Worm (Caenorhabditis elegans) whole organism, dauer: Measurements from ENCODE around the gene C01G5.3.

ENCODE experiments used
- unc-62 ChIP-seq: sonication (generic microtip); optimal IDR thresholded peaks from 2 replicates; lab custom pipeline; 2017; ENCODE audit warnings: missing biosample characterization, missing genetic modification reagents, missing genetic modification characterization

C01G5.3 gene

DNA sequence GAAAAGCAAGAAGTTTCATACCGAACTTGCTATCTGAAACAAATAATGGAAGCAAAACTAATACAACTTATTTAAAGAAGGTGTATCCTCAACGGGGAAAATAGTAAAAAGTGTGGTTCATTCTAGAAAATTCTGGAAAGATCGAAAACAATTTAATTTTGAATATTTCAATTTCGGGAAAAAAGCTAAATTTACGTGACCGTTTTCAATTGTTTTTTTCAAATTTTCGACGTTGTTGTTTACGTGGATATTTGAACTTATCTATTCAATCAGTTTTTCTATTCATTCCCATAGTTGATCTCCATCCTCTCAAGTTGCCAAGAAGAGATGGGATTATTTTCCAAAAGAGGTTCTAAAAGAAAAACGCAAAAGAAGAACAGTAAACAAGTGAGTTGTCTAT, at the start of gene C01G5.3:
C01G5.3 (plus strand) TSS at position 301 of the 400 bp plus-strand sequence.
- TF ChIP-seq unc-62 (GFP tag; lab: Kevin White, UChicago), result no peak

DNA sequence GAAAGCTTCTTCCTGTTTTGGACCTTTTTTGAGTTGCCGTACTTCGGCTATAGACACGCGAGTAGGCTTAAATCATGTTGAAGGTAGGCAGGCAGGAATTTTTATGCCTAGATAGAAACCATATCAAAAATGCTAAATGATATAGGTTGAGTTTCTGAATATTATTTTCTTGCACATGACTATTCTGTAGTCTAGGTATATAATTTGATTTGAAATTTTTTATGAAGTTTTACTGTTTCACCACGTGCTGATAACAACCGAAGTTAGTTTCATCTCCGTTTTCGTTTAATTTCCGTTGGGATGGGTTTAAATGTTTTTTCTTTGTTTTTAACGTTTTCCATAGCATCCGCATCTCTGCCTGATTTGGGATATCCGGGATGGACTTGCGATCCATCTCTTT, 49.0 kb upstream of the C01G5.3 start, which contains the start of gene Y73B6BL.37:
Y73B6BL.37 (plus strand) TSS at position 301 of the 400 bp plus-strand sequence.
- TF ChIP-seq unc-62 (GFP tag; lab: Kevin White, UChicago), result no peak

DNA sequence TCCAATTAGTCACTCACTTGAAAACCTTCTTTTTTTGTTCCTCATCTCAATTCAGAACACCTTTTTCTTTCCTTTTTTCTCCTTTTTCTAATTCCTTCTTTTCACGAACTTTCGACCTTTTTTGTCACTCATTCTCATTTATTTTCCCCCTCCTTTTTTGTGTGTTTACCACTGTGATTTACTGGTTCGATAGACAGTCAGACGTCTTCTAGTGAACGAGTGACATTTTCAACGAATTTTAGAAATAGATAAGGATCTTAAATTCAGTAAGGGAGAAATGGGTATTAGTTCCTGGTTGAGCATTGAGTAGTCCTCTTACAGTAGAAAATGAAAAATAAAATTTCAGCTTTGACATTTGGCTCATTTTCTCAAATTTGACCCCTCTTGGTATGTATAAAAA, 44.1 kb upstream of the C01G5.3 start:
- no peak for TF ChIP-seq unc-62 (GFP tag; lab: Kevin White, UChicago)

DNA sequence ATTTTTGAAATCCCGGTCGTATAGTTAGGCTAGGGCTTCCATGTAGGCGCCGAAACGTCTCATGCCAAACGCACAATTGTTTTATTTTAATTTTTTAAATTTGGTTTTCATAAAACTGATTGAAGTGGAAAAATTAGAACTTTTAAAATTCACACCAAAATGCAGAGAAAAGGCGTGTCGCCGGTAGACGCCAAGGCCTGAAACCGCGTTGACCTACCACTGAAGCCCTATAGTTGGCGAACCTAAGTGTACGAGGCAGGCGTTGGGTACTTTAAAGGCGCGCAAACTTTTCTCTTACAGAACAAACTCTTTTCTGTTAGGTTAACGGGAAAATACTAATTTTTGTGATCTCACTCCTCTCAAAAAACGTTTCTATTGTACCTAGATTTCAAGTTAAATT, 42.7 kb upstream of the C01G5.3 start, which contains the start of gene Y73B6BL.44:
Y73B6BL.44 (plus strand) TSS at position 301 of the 400 bp plus-strand sequence.
- TF ChIP-seq unc-62 (GFP tag; lab: Kevin White, UChicago), result no peak

DNA sequence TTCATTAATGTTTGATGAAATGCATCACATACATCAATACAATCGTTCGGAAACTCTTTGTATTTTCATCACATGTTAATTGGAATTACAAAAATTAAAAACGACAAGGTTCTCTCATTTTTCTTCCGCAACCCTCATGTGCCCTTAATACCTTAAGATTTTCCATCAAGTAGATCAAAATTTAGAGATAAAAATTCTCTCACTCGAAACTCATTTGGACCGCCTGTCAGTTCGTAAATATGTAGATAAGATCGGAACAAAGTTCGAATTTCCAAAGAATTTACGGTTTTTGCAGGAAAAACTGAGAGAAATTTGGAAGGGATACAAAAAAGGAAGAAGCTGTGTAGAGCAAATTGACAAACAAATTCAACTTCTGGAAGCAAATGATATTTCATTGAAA, 39.9 kb upstream of the C01G5.3 start:
- TF ChIP-seq unc-62 (GFP tag; lab: Kevin White, UChicago), result no peak

DNA sequence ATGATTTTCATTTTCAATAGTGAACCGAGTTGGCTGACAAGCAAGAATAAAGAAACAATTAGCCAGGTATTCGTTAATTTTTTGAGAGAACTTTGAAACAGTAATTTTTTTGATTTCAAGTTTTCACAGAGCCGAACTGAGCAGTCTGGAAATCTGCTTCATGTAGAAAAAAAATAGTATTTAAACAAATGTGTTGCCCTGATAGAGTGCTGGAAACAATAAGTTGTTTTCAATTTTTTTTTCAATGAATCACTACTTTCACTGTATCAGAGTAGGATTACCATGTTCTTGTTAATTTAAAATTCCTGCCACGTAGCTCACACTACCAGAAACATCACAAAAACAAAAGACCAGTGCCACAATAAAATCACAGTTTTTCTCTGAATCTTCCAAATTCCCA, 35.6 kb upstream of the C01G5.3 start:
- TF ChIP-seq unc-62 (GFP tag; lab: Kevin White, UChicago), result no peak

DNA sequence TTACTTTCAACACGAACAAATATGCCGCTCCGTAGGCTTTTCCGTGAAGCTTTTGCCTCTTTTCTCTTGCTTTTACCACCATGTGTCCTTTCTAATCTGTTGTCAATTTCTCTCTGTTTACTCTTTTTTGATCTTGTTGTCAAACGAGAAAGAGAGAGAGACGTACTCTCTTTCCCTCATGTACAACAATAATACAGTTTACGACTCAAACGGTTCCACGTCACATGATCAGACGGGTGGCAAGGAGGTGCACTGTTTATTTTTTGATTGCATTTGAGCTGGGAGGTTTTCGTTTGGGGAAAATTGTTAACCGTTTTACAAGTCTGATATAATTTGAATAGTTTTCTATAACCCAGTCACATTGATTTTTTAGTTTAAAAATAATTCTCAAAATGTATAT, 35.2 kb upstream of the C01G5.3 start:
- TF ChIP-seq unc-62 (GFP tag; lab: Kevin White, UChicago), result no peak

DNA sequence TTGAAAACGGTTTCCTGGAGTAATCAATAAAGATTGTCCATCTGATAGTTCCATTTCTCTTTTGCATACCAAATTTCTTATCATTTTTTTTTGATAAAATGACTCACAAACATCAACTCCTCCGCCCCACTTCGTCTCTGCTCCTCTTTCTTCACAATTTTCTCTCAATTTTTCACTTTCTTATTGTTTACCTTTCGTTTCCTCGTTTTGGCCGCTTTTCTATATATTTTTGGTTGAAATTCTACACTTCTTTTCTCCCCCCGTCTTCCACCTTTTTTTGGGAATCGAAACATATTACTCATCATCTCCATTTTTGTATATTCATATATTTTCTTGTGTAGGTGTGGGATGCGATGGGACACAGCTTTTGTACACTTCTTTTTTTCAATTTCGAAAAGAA, 33.3 kb upstream of the C01G5.3 start:
- no peak for TF ChIP-seq unc-62 (GFP tag; lab: Kevin White, UChicago)

DNA sequence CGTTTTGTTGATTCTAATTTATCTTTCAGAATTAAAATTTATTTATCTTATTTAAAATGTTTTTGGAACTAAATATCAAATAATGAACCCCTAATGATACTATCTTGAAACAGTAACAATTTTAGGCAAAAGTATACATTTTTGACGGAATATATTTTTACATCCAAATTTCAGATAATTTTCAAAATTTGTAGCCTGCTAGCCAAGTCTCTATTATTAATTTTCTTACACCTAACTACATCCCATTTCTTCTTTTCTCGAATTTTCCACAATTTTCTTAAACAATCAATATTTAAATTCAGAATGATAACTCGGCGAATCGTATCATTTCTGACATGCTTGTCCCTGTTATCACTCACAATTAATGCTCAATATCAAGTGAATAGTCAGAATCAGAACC, 29.6 kb upstream of the C01G5.3 start, which contains the start of gene pqn-89:
pqn-89 (plus strand) TSS at position 301 of the 400 bp plus-strand sequence.
- no peak for TF ChIP-seq unc-62 (GFP tag; lab: Kevin White, UChicago)

DNA sequence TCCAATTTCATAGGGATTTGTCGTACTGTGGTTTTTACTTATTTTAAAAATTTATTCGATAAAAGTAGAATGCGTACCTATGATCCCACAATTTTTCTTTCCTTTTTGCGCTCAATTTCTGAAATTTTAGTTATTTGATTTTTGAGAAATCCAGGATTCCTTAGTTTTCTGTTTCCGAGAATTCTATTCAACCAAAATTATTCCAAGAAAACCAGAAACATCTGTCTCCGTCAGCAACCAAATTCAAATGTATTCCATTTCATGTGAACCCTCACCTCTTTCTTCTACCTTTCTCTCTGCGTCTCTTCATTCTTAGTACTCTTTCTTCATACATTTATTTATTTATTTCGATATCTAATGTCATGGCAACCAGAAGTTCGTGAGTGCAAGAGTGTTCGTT, 24.2 kb upstream of the C01G5.3 start:
- TF ChIP-seq unc-62 (GFP tag; lab: Kevin White, UChicago), result no peak

DNA sequence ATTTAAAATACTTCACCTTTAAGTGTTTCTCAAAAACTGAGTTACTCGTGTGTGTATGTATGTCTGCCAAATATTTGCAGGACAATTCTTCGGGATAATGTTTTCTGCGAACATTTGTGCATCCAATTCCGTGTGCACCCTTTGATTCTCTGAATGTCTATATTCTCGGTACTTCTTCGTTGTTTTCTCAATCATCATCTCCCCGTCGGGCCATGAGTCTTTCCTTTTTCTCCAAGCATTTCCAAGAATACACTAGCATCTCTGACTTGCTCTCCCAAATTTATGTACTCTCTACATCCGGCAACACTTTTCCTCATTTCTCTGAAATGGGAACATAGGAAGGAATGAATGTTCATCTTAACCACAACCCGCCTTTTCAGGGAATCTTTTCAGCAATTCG, 21.3 kb upstream of the C01G5.3 start:
- TF ChIP-seq unc-62 (GFP tag; lab: Kevin White, UChicago), result no peak

DNA sequence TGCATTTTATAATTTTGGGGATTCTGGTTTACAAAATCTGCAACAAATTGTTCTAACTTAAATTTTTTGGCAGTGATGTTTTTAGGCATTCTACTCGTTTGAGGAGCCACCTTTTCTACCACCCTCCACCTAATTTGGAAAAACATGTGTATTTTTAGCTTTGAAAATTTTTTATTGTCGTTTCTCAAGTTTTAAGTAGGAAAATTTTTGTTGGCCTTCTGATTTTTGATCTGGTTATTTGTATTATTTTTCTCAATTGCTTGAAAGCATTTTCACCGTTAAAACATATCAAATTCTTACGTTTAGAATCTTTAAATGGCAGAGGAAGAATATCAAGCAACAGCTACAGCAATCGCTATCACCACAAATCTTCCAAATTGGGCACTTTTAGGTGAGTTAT, 18.1 kb upstream of the C01G5.3 start, which contains the start of gene C01G5.7:
C01G5.7 (plus strand) TSS at position 301 of the 400 bp plus-strand sequence.
- TF ChIP-seq unc-62 (GFP tag; lab: Kevin White, UChicago), result no peak

DNA sequence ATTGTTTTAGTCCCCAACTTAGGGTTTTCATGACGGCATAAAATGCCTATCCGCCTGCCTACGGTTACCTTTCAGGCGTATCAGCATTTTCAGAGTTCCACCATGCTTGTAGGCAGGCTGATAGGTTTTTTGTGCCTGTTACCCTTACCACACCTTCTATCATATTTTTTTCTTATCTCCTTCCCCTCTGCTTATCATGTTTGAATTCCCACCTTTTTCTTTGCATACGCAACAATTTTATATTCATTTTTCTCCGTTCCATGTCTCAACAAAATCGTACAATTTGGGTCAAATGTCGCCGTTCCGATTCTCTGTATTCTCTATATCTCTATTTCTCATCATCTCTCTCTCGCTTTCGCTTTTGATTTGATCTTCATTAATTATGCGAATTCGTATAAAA, 16.4 kb upstream of the C01G5.3 start, which contains the start of gene C01G5.9:
C01G5.9 (plus strand) TSS at position 301 of the 400 bp plus-strand sequence.
- TF ChIP-seq unc-62 (GFP tag; lab: Kevin White, UChicago), result no peak

DNA sequence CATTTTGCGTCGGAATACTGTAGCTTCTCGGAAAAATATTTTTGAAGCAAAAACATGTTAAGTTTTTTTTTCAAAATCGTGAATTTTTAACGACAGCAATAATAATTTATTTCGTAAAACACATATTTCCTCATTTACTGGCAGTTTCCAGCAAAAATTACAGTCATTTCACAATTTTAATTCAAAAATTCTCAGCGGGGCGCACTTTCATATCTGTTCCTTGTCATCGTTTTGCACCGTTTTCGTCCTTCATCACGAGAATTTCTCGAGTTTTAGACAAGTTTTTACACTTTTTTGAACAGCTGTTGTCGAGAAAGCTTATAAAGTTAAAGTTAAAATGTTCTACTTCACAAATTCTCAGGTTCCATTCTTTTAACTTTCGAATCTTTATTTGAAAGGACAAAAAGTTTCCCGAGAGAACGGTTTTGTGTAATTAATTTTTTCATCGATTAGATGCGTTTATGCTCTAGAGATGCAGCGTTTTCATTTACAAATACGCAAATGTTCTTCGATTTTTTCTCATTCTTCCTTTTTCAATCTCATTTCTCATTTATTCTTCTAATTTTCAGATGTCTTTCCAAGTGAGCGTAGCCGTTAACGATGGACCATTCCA, 13.6 kb upstream of the C01G5.3 start, which contains the start of gene ddi-1:
ddi-1 (plus strand) TSS at position 563 of the 613 bp plus-strand sequence.
- no peak for TF ChIP-seq unc-62 (GFP tag; lab: Kevin White, UChicago)

DNA sequence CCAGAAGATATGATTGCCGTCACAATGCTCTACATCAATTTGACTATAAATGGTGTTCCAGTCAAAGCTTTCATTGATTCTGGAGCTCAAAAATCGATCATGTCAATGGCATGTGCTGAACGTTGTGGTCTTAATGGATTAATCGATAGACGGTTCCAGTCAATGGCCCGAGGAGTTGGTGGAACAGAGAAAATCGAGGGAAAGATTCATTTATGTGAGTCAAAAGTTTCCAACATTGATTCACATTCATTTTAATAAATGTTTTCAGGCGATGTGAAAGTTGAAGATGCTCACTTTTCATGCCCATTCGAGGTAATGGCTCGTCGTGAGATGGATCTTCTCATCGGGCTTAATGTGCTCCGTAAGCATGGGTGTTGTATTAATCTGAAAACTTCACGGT, 12.2 kb upstream of the C01G5.3 start:
- TF ChIP-seq unc-62 (GFP tag; lab: Kevin White, UChicago), result no peak

DNA sequence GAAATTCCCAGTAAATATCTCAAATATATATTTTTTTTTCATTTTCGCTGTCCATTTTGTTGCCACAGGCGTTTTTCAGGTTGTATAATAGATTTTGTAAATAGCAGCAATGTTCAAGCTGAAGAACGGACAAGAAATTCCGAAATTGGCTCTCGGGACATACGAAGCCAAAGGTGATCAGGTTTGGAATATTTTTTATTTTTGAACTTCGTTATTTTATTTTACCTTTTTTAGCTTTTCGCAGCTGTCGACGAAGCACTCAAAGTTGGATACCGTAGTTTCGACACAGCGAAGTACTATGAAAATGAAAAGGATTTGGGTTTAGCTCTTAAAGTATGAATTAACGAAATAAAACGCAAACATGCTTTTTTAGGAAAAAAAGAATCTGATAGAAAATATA, 11.5 kb upstream of the C01G5.3 start, which contains the start of gene C01G5.5:
C01G5.5 (plus strand) TSS at position 80 of the 400 bp plus-strand sequence.
- no peak for TF ChIP-seq unc-62 (GFP tag; lab: Kevin White, UChicago)

DNA sequence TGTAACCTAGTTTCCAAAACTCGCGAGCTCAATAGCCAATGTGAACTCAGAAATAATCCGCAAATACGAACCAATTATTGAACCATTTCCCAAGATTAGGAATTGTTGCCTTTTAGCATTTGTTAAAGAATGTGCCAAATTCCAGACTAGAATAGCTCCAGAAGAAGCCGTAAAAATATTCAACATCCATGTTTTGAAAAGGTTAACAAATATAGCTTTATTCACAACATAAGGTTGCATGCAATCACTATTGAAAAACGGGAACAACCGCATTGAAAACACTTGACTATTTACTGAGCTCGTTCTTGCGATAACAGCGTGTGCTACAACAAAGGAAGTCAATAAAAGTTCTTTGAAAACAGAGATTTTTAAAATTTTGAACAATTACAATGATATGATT, 9.5 kb upstream of the C01G5.3 start:
- TF ChIP-seq unc-62 (GFP tag; lab: Kevin White, UChicago), result no peak
